Worm (Caenorhabditis elegans) whole organism, L4 larva: Measurements from ENCODE around the gene ceh-89.

Experiments
- R02D3.7 ChIP-seq: fragments of 150-350 bp; sonication (generic microtip); optimal IDR thresholded peaks from 3 replicates; lab custom pipeline; 2014; ENCODE audit warnings: missing biosample characterization, missing genetic modification characterization
- ceh-82 ChIP-seq: sonication (generic microtip); optimal IDR thresholded peaks from 2 replicates; lab custom pipeline; 2017; ENCODE audit warnings: missing biosample characterization, missing genetic modification characterization
- lim-7 ChIP-seq: fragments of 200-800 bp; sonication (Bioruptor generic); IDR thresholded peaks from 2 replicates; pipeline ENCODE4 v1.3.6; 2022; ENCODE audit warnings: missing genetic modification characterization, missing compliant biosample characterization
- lin-15B ChIP-seq: fragments of 150-350 bp; sonication (generic microtip); optimal IDR thresholded peaks from 3 replicates; lab custom pipeline; 2014; ENCODE audit warnings: missing biosample characterization, missing genetic modification characterization
- skn-1 ChIP-seq: fragments of 150-350 bp; optimal IDR thresholded peaks from 2 replicates; lab custom pipeline; 2014; ENCODE audit warnings: missing biosample characterization, missing genetic modification characterization
- unc-39 ChIP-seq: sonication (generic microtip); optimal IDR thresholded peaks from 2 replicates; lab custom pipeline; 2017; ENCODE audit warnings: missing biosample characterization, missing genetic modification characterization
- zag-1 ChIP-seq: fragments of 150-350 bp; optimal IDR thresholded peaks from 2 replicates; lab custom pipeline; 2014; ENCODE audit warnings: missing biosample characterization, missing genetic modification characterization

DNA sequence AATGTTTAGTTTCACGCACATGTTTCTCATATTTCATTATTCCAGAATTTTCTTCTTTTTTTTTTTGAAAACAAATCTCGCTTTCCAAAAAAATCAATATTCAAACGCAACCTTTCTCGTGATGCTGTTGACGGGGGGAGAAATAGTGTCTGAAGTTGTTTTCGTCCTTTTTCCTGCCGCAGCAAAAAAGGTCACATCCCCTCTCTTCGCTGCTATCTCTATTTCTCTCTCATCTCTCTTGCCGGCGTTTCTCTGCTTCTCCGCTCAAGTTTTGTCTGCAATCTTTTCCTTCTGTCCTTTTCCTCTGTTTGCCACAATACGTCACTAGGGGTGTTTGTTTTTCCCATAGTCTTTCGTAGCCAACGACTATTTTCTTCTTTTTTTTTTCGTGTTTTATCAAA, 5.0 kb downstream of the ceh-89 start:
- no peak for TF ChIP-seq unc-39
- no peak for TF ChIP-seq lim-7 (GFP tag; lab: Robert Waterston, UW)
- no peak for TF ChIP-seq skn-1 (tag; lab: Kevin White, UChicago)
- TF ChIP-seq R02D3.7 (tag; lab: Kevin White, UChicago), result no peak
- TF ChIP-seq lin-15B (tag; lab: Kevin White, UChicago), result no peak
- TF ChIP-seq ceh-82 (tag; lab: Kevin White, UChicago), result no peak
- no peak for TF ChIP-seq zag-1 (tag; lab: Kevin White, UChicago)
